Worm (Caenorhabditis elegans) whole organism, midembryonic: ENCODE results near the gene F54E2.5.

Experiments used
- T22C8.4 ChIP-seq: fragments of 200-800 bp; sonication (Bioruptor generic); IDR thresholded peaks from 2 replicates; pipeline ENCODE4 v1.3.6; 2022; ENCODE audit warnings: missing genetic modification characterization, missing compliant biosample characterization
- cog-1 ChIP-seq: sonication (generic microtip); optimal IDR thresholded peaks from 2 replicates; lab custom pipeline; 2016; ENCODE audit warnings: missing genetic modification characterization, missing compliant biosample characterization
- flt-1 ChIP-seq: fragments of 200-800 bp; sonication (Bioruptor generic); IDR thresholded peaks from 2 replicates; pipeline ENCODE4 v1.3.6; 2022; ENCODE audit warnings: missing genetic modification characterization, missing compliant biosample characterization
- klf-2 ChIP-seq: fragments of 200-800 bp; sonication (Bioruptor generic); conservative IDR thresholded peaks from 2 replicates; pipeline ENCODE4 v1.3.6; 2022; ENCODE audit warnings: missing genetic modification reagents, missing genetic modification characterization, missing compliant biosample characterization
- med-1 ChIP-seq: sonication (generic microtip); optimal IDR thresholded peaks from 2 replicates; lab custom pipeline; 2017; ENCODE audit warnings: missing genetic modification characterization, mild to moderate bottlenecking, missing compliant biosample characterization, antibody characterized with exemption, missing genetic modification reagents; ENCODE audit not compliant: insufficient read depth
- ref-1 ChIP-seq: fragments of 200-800 bp; sonication (Bioruptor generic); conservative IDR thresholded peaks from 2 replicates; pipeline ENCODE4 v1.3.6; 2022; ENCODE audit warnings: missing genetic modification reagents, missing genetic modification characterization, missing compliant biosample characterization
- tab-1 ChIP-seq: fragments of 200-800 bp; sonication (Bioruptor generic); IDR thresholded peaks from 2 replicates; pipeline ENCODE4 v1.3.6; 2022; ENCODE audit warnings: missing genetic modification characterization, missing compliant biosample characterization
- ztf-23 ChIP-seq: fragments of 200-800 bp; sonication (Bioruptor generic); IDR thresholded peaks from 2 replicates; pipeline ENCODE4 v1.3.6; 2022; ENCODE audit warnings: missing genetic modification reagents, missing genetic modification characterization, missing compliant biosample characterization
- ztf-29 ChIP-seq: fragments of 200-800 bp; sonication (Bioruptor generic); IDR thresholded peaks from 2 replicates; pipeline ENCODE4 v1.3.6; 2022; ENCODE audit warnings: missing genetic modification reagents, missing genetic modification characterization, missing compliant biosample characterization

Gene F54E2.5

ce11 chrV:2848290-2848937 lies 32.6 kb upstream of the F54E2.5 start, which contains the start of gene srj-49:
srj-49 (minus strand) TSS chrV:2848340.
- no peak for TF ChIP-seq ztf-29 (GFP tag; lab: Robert Waterston, UW)
- TF ChIP-seq tab-1 (GFP tag; lab: Robert Waterston, UW), result no peak
- TF ChIP-seq cog-1, result no peak
- no peak for TF ChIP-seq med-1 (GFP tag; lab: Kevin White, UChicago)
- no peak for TF ChIP-seq flt-1
- TF ChIP-seq ref-1, result no peak
- TF ChIP-seq T22C8.4 (GFP tag; lab: Robert Waterston, UW), result no peak
- no peak for TF ChIP-seq ztf-23 (GFP tag; lab: Robert Waterston, UW)

ce11 chrV:2845771-2846170 lies 29.9 kb upstream of the F54E2.5 start, which contains the start of gene srj-44:
srj-44 (minus strand) TSS chrV:2845871.
- TF ChIP-seq med-1 (GFP tag; lab: Kevin White, UChicago) (no peak), cog-1 (no peak), tab-1 (GFP tag; lab: Robert Waterston, UW) (no peak), ref-1 (no peak), klf-2 (no peak), ztf-29 (GFP tag; lab: Robert Waterston, UW) (no peak), flt-1 (no peak), T22C8.4 (GFP tag; lab: Robert Waterston, UW) (no peak), ztf-23 (GFP tag; lab: Robert Waterston, UW) (no peak)

- TF ChIP-seq tab-1 (GFP tag; lab: Robert Waterston, UW) (no peak), ztf-23 (GFP tag; lab: Robert Waterston, UW) (no peak), T22C8.4 (GFP tag; lab: Robert Waterston, UW) (no peak), med-1 (GFP tag; lab: Kevin White, UChicago) (no peak), ztf-29 (GFP tag; lab: Robert Waterston, UW) (no peak), cog-1 (no peak), ref-1 (no peak), flt-1 (no peak), klf-2 (no peak)
These were observed 20.6 kb upstream of the F54E2.5 start, which contains the start of gene srj-45 for ce11 chrV:2836501-2836900. srj-45 (minus strand) TSS chrV:2836601.

- TF ChIP-seq klf-2 (no peak), cog-1 (no peak), T22C8.4 (GFP tag; lab: Robert Waterston, UW) (no peak), tab-1 (GFP tag; lab: Robert Waterston, UW) (no peak), flt-1 (no peak), ztf-29 (GFP tag; lab: Robert Waterston, UW) (no peak), med-1 (GFP tag; lab: Kevin White, UChicago) (no peak), ztf-23 (GFP tag; lab: Robert Waterston, UW) (no peak), ref-1 (no peak)
These were observed 16.8 kb upstream of the F54E2.5 start, which contains the start of gene srj-50 for ce11 chrV:2832666-2833065. srj-50 (plus strand) TSS chrV:2832966.

- no peak for TF ChIP-seq med-1 (GFP tag; lab: Kevin White, UChicago)
- no peak for TF ChIP-seq flt-1
- no peak for TF ChIP-seq tab-1 (GFP tag; lab: Robert Waterston, UW)
- TF ChIP-seq ztf-23 (GFP tag; lab: Robert Waterston, UW), result no peak
- TF ChIP-seq klf-2, result no peak
- no peak for TF ChIP-seq cog-1
- no peak for TF ChIP-seq ref-1
- TF ChIP-seq ztf-29 (GFP tag; lab: Robert Waterston, UW), result no peak
- TF ChIP-seq T22C8.4 (GFP tag; lab: Robert Waterston, UW), result no peak
These were observed 15.0 kb upstream of the F54E2.5 start, which contains the start of gene srw-2 for ce11 chrV:2830817-2831216. srw-2 (plus strand) TSS chrV:2830878.

ce11 chrV:2826815-2827214 lies 11.0 kb upstream of the F54E2.5 start, which contains the start of gene T03D3.5:
T03D3.5 (minus strand) TSS chrV:2826835.
- TF ChIP-seq tab-1 (GFP tag; lab: Robert Waterston, UW), result no peak
- TF ChIP-seq T22C8.4 (GFP tag; lab: Robert Waterston, UW), result no peak
- TF ChIP-seq ztf-29 (GFP tag; lab: Robert Waterston, UW), result no peak
- no peak for TF ChIP-seq ref-1
- TF ChIP-seq med-1 (GFP tag; lab: Kevin White, UChicago), result no peak
- no peak for TF ChIP-seq cog-1
- no peak for TF ChIP-seq klf-2
- no peak for TF ChIP-seq flt-1
- no peak for TF ChIP-seq ztf-23 (GFP tag; lab: Robert Waterston, UW)

ce11 chrV:2825978-2826377 lies 10.1 kb upstream of the F54E2.5 start:
- TF ChIP-seq ztf-29 (GFP tag; lab: Robert Waterston, UW) (0 out of 2 replicates have a peak, but pooled peaks have one; percentile 16), ref-1 (no peak)

- TF ChIP-seq med-1 (GFP tag; lab: Kevin White, UChicago) (no peak), flt-1 (no peak), ztf-23 (GFP tag; lab: Robert Waterston, UW) (no peak), T22C8.4 (GFP tag; lab: Robert Waterston, UW) (no peak), cog-1 (no peak), ref-1 (no peak), tab-1 (GFP tag; lab: Robert Waterston, UW) (no peak), ztf-29 (GFP tag; lab: Robert Waterston, UW) (no peak), klf-2 (no peak)
These were observed 5.9 kb upstream of the F54E2.5 start, which contains the start of gene srh-36 for ce11 chrV:2821618-2822272. srh-36 (minus strand) TSS chrV:2821668.

- no peak for TF ChIP-seq T22C8.4 (GFP tag; lab: Robert Waterston, UW)
These were observed 2.3 kb upstream of the F54E2.5 start, which contains the start of gene srt-34 for ce11 chrV:2818117-2818516. srt-34 (minus strand) TSS chrV:2818217.

ce11 chrV:2813856-2814255 lies 2.0 kb downstream of the F54E2.5 start, which contains the start of gene F54E2.9:
F54E2.9 (minus strand) TSS chrV:2813987.
- no peak for TF ChIP-seq T22C8.4 (GFP tag; lab: Robert Waterston, UW)
- no peak for TF ChIP-seq ztf-29 (GFP tag; lab: Robert Waterston, UW)
- TF ChIP-seq cog-1, result no peak
- TF ChIP-seq ztf-23 (GFP tag; lab: Robert Waterston, UW), result no peak
- no peak for TF ChIP-seq flt-1
- TF ChIP-seq tab-1 (GFP tag; lab: Robert Waterston, UW), result no peak
- TF ChIP-seq klf-2, result no peak
- no peak for TF ChIP-seq ref-1
- TF ChIP-seq med-1 (GFP tag; lab: Kevin White, UChicago), result no peak
